Worm (Caenorhabditis elegans): Measurements from ENCODE around the gene him-6.

DNA sequence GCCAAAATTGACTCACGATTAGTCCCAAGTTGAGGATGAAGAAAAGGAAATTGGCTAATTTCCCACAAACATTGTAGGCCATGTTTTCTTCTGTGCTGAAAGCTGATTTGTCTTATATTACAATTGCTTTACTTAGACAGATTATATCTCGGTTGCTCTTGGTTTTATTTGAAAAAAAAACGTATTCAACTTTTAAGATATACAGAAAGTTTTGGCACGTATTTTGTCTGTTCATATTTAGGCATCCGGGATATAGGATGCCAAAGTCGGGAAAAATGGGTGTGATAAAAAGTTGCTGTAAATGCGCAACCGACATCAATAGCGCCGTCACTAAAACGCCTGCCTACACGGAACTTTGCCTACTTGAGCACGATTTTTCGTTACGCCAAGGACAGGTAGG, 29.6 kb downstream of the him-6 start, which contains the start of gene tsp-4:
- TF ChIP-seq alr-1 (tag; optimal IDR thresholded peaks at IDR 0.05; ENCODE audit: borderline replicate concordance) (no peak), nhr-76 (tag; optimal IDR thresholded peaks at IDR 0.05) (no peak), nhr-77 (tag; optimal IDR thresholded peaks at IDR 0.05) (no peak), lin-35 (GFP tag; optimal IDR thresholded peaks at IDR 0.05) (no peak), xbp-1 (tag; optimal IDR thresholded peaks at IDR 0.05) (no peak), sptf-1 (tag; optimal IDR thresholded peaks at IDR 0.05) (no peak), ceh-88 (GFP tag; IDR thresholded peaks at IDR 0.05) (no peak)

All from whole organism, L1 larva.